1 fruit fly cellular context compared by ENCODE assay signal in the genomic region with DNA sequence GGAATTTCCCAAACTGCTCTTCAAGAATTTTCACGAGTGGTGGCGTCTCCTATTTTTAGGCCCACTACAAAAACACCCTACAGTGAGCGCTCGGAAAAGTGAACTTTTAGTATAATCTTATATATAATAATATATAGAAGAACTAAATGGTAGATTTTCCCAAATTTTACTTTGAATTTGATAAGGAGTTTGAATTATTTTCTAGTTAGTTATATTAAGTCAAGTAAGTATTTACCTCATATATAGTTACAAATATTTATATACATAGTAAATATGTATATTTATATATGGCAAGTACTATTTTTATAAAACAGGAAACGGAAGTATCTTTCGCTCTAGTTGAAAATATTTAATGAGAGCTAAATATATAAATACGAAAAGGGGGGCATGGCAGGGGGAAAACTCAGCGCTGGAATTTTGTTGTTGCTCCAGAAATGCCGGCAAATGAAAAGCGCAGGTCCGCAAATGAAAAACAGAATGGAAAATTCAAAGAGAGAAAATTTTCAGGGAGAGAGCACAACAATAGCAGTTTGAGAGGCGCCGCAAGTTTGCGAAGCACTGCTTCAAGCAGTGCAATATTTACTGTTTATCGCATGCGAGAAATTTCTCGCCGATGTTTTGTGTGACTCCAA.
TF ChIP-seq lines count a peak whose summit lies in the region.

No protein-coding gene starts in this region.

TF ChIP-seq in whole organism, embryonic, 481 proteins besides CTCF, POLR2A, EP300 and RAD21 (continued from another document and continues in another):
- TF ChIP-seq mam (GFP tag; optimal IDR thresholded peaks at IDR 0.05; lab: Kevin White, UChicago) = no peak
- TF ChIP-seq twi (tag; optimal IDR thresholded peaks at IDR 0.05; lab: Kevin White, UChicago) = no peak
- TF ChIP-seq caup (GFP tag; optimal IDR thresholded peaks at IDR 0.05; lab: Kevin White, UChicago; ENCODE audit: severe bottlenecking) = no peak
- TF ChIP-seq dmrt99B (tag; optimal IDR thresholded peaks at IDR 0.05; lab: Kevin White, UChicago) = peak; percentile 62
- no peak for TF ChIP-seq crp (GFP tag; optimal IDR thresholded peaks at IDR 0.05; lab: Kevin White, UChicago)
- no peak for TF ChIP-seq CG9215 (GFP tag; IDR thresholded peaks at IDR 0.05; lab: Robert Waterston, UW)
- no peak for TF ChIP-seq CG6765 (GFP tag; optimal IDR thresholded peaks at IDR 0.05; lab: Kevin White, UChicago)
- peak; percentile 71; the same call in 1 of the 3 replicates for TF ChIP-seq CG34422 (GFP tag; IDR thresholded peaks at IDR 0.05; lab: Robert Waterston, UW)
- no peak for TF ChIP-seq oc (tag; optimal IDR thresholded peaks at IDR 0.05; lab: Kevin White, UChicago)
- TF ChIP-seq CG14710 (tag; optimal IDR thresholded peaks at IDR 0.05; lab: Kevin White, UChicago) = peak; percentile 11
- peak; percentile 67; the same call in 1 of the 2 replicates for TF ChIP-seq NFAT (GFP tag; IDR thresholded peaks at IDR 0.05; lab: Robert Waterston, UW)
- no peak for TF ChIP-seq gsb (GFP tag; IDR thresholded peaks at IDR 0.05; lab: Robert Waterston, UW)
- TF ChIP-seq sob (GFP tag; IDR thresholded peaks at IDR 0.05; lab: Robert Waterston, UW) = 0 out of 2 replicates have a peak, but pooled peaks have one; percentile 4
- peak; percentile 0 for TF ChIP-seq kah (GFP tag; optimal IDR thresholded peaks at IDR 0.05; lab: Kevin White, UChicago)
- peak; percentile 17 for TF ChIP-seq Dp (GFP tag; optimal IDR thresholded peaks at IDR 0.05; lab: Kevin White, UChicago)
- no peak for TF ChIP-seq CG9797 (GFP tag; optimal IDR thresholded peaks at IDR 0.05; lab: Kevin White, UChicago)
- no peak; the same call in 2 of the 3 replicates for TF ChIP-seq B-H1 (GFP tag; IDR thresholded peaks at IDR 0.05; lab: Robert Waterston, UW)
- no peak for TF ChIP-seq pum (GFP tag; optimal IDR thresholded peaks at IDR 0.05; lab: Kevin White, UChicago)
- TF ChIP-seq ind (GFP tag; optimal IDR thresholded peaks at IDR 0.05; lab: Kevin White, UChicago) = no peak
- no peak for TF ChIP-seq CG4730 (GFP tag; IDR thresholded peaks at IDR 0.05; lab: Robert Waterston, UW)
- TF ChIP-seq CG3847 (GFP tag; IDR thresholded peaks at IDR 0.05; lab: Robert Waterston, UW) = no peak
- no peak for TF ChIP-seq CG10366 (GFP tag; IDR thresholded peaks at IDR 0.05; lab: Robert Waterston, UW)
- TF ChIP-seq CG18619 (GFP tag; optimal IDR thresholded peaks at IDR 0.05; lab: Kevin White, UChicago) = no peak
- TF ChIP-seq grau (tag; optimal IDR thresholded peaks at IDR 0.05; lab: Kevin White, UChicago) = peak; percentile 92
- no peak for TF ChIP-seq CG11398 (GFP tag; optimal IDR thresholded peaks at IDR 0.05; lab: Kevin White, UChicago)
- TF ChIP-seq aop (GFP tag; IDR thresholded peaks at IDR 0.05; lab: Robert Waterston, UW) = peak; percentile 77; the same call in 1 of the 2 replicates
- TF ChIP-seq CG13287 (GFP tag; IDR thresholded peaks at IDR 0.05; lab: Robert Waterston, UW; ENCODE audit: partially characterized antibody) = peak; percentile 54; the same call in 1 of the 2 replicates
- no peak for TF ChIP-seq CG17802 (tag; optimal IDR thresholded peaks at IDR 0.05; lab: Kevin White, UChicago)
- TF ChIP-seq Rx (GFP tag; IDR thresholded peaks at IDR 0.05; lab: Robert Waterston, UW) = peak; percentile 12; the same call in 1 of the 2 replicates
- TF ChIP-seq Doc3 (GFP tag; IDR thresholded peaks at IDR 0.05; lab: Robert Waterston, UW; ENCODE audit: partially characterized antibody) = no peak
- peak; percentile 70 for TF ChIP-seq gem (tag; optimal IDR thresholded peaks at IDR 0.05; lab: Kevin White, UChicago)
- TF ChIP-seq Vsx1 (GFP tag; optimal IDR thresholded peaks at IDR 0.05; lab: Kevin White, UChicago) = no peak
- TF ChIP-seq HLH3B (GFP tag; IDR thresholded peaks at IDR 0.05; lab: Robert Waterston, UW) = no peak
- no peak for TF ChIP-seq pan (optimal IDR thresholded peaks at IDR 0.05; lab: Kevin White, UChicago)
- TF ChIP-seq pan (GFP tag; optimal IDR thresholded peaks at IDR 0.05 in 1 of 2, IDR thresholded peaks at IDR 0.05 in 1 of 2) = peak in 1 of 2 experiments; percentile 22
- TF ChIP-seq al (GFP tag; IDR thresholded peaks at IDR 0.05; lab: Robert Waterston, UW) = peak; percentile 19; the same call in 1 of the 2 replicates
- TF ChIP-seq dati (GFP tag; IDR thresholded peaks at IDR 0.05; lab: Robert Waterston, UW) = no peak
- TF ChIP-seq CG12659 (GFP tag; optimal IDR thresholded peaks at IDR 0.05; lab: Kevin White, UChicago) = peak; percentile 9
- no peak for TF ChIP-seq trh (GFP tag; optimal IDR thresholded peaks at IDR 0.05; lab: Kevin White, UChicago)
- no peak for TF ChIP-seq hth (optimal IDR thresholded peaks at IDR 0.05; lab: Kevin White, UChicago)
- TF ChIP-seq pnt (GFP tag; optimal IDR thresholded peaks at IDR 0.05; lab: Kevin White, UChicago) = no peak
- TF ChIP-seq CG6175 (GFP tag; IDR thresholded peaks at IDR 0.05; lab: Robert Waterston, UW) = no peak
- no peak for TF ChIP-seq CHES-1-like (GFP tag; optimal IDR thresholded peaks at IDR 0.05; lab: Kevin White, UChicago)
- no peak for TF ChIP-seq MTF-1 (GFP tag; optimal IDR thresholded peaks at IDR 0.05; lab: Kevin White, UChicago; ENCODE audit: borderline replicate concordance)
- no peak for TF ChIP-seq CG1832 (GFP tag; optimal IDR thresholded peaks at IDR 0.05; lab: Kevin White, UChicago)
- TF ChIP-seq CG1024 (GFP tag; IDR thresholded peaks at IDR 0.05; lab: Robert Waterston, UW) = no peak
- TF ChIP-seq CG14014 (GFP tag; IDR thresholded peaks at IDR 0.05; lab: Robert Waterston, UW) = no peak
- TF ChIP-seq yki (optimal IDR thresholded peaks at IDR 0.05; lab: Kevin White, UChicago) = no peak
- no peak for TF ChIP-seq cato (GFP tag; optimal IDR thresholded peaks at IDR 0.05; lab: Kevin White, UChicago; ENCODE audit: borderline replicate concordance)
- TF ChIP-seq CG12155 (GFP tag; optimal IDR thresholded peaks at IDR 0.05; lab: Kevin White, UChicago) = no peak
- no peak for TF ChIP-seq sr (GFP tag; IDR thresholded peaks at IDR 0.05; lab: Robert Waterston, UW)
- no peak for TF ChIP-seq Atf6 (GFP tag; IDR thresholded peaks at IDR 0.05; lab: Robert Waterston, UW)
- TF ChIP-seq p53 (GFP tag; optimal IDR thresholded peaks at IDR 0.05; lab: Kevin White, UChicago) = no peak
- TF ChIP-seq wdn (GFP tag; IDR thresholded peaks at IDR 0.05; lab: Robert Waterston, UW) = no peak
- TF ChIP-seq CG34376 (GFP tag; optimal IDR thresholded peaks at IDR 0.05; lab: Kevin White, UChicago) = no peak
- TF ChIP-seq lov (optimal IDR thresholded peaks at IDR 0.05; lab: Kevin White, UChicago) = no peak
- no peak for TF ChIP-seq lov (GFP tag; IDR thresholded peaks at IDR 0.05; lab: Robert Waterston, UW)
- TF ChIP-seq Lim3 (GFP tag; IDR thresholded peaks at IDR 0.05; lab: Robert Waterston, UW) = no peak
- TF ChIP-seq ab (GFP tag; optimal IDR thresholded peaks at IDR 0.05; lab: Kevin White, UChicago) = no peak
- peak; percentile 14 for TF ChIP-seq Meics (GFP tag; optimal IDR thresholded peaks at IDR 0.05; lab: Kevin White, UChicago)
- TF ChIP-seq CG2875 (GFP tag; optimal IDR thresholded peaks at IDR 0.05; lab: Kevin White, UChicago) = no peak
- no peak; the same call in 2 of the 3 replicates for TF ChIP-seq croc (GFP tag; conservative IDR thresholded peaks at IDR 0.05; lab: Robert Waterston, UW)
- TF ChIP-seq cwo (GFP tag; optimal IDR thresholded peaks at IDR 0.05; lab: Kevin White, UChicago) = peak; percentile 11
- TF ChIP-seq Dek (tag; optimal IDR thresholded peaks at IDR 0.05; lab: Kevin White, UChicago) = no peak
- TF ChIP-seq mirr (GFP tag; optimal IDR thresholded peaks at IDR 0.05; lab: Kevin White, UChicago) = no peak
- TF ChIP-seq klu (GFP tag; IDR thresholded peaks at IDR 0.05; lab: Robert Waterston, UW) = no peak
- TF ChIP-seq CG2199 (GFP tag; IDR thresholded peaks at IDR 0.05; lab: Robert Waterston, UW) = peak; percentile 94
- peak in 1 of 2 experiments; percentile 13 for TF ChIP-seq dpn (GFP tag; optimal IDR thresholded peaks at IDR 0.05; lab: Kevin White, UChicago)
- peak; percentile 52; the same call in 1 of the 2 replicates for TF ChIP-seq Scr (GFP tag; IDR thresholded peaks at IDR 0.05; lab: Robert Waterston, UW; ENCODE audit: partially characterized antibody)
- TF ChIP-seq sima (GFP tag; optimal IDR thresholded peaks at IDR 0.05; lab: Kevin White, UChicago) = no peak
- no peak for TF ChIP-seq zen (tag; optimal IDR thresholded peaks at IDR 0.05; lab: Kevin White, UChicago)
- no peak for TF ChIP-seq dan (GFP tag; IDR thresholded peaks at IDR 0.05; lab: Robert Waterston, UW)
- no peak for TF ChIP-seq luna (GFP tag; optimal IDR thresholded peaks at IDR 0.05; lab: Kevin White, UChicago)
- no peak for TF ChIP-seq emc (GFP tag; optimal IDR thresholded peaks at IDR 0.05; lab: Kevin White, UChicago)
- TF ChIP-seq CG18599 (GFP tag; optimal IDR thresholded peaks at IDR 0.05; lab: Kevin White, UChicago) = peak; percentile 37
- TF ChIP-seq fru (optimal IDR thresholded peaks at IDR 0.05; lab: Kevin White, UChicago) = no peak
- no peak for TF ChIP-seq CG3838 (GFP tag; optimal IDR thresholded peaks at IDR 0.05; lab: Kevin White, UChicago)
- peak; percentile 100 for TF ChIP-seq CG6654 (GFP tag; optimal IDR thresholded peaks at IDR 0.05; lab: Kevin White, UChicago)
- no peak for TF ChIP-seq CG3065 (GFP tag; optimal IDR thresholded peaks at IDR 0.05; lab: Kevin White, UChicago)
- peak; percentile 66 for TF ChIP-seq gcm (GFP tag; optimal IDR thresholded peaks at IDR 0.05; lab: Kevin White, UChicago)
- no peak for TF ChIP-seq corto (GFP tag; optimal IDR thresholded peaks at IDR 0.05; lab: Kevin White, UChicago)
- TF ChIP-seq D19A (tag; optimal IDR thresholded peaks at IDR 0.05; lab: Kevin White, UChicago) = peak; percentile 70
- no peak for TF ChIP-seq Neu2 (GFP tag; optimal IDR thresholded peaks at IDR 0.05; lab: Kevin White, UChicago; ENCODE audit: borderline replicate concordance)
- TF ChIP-seq Lpt (GFP tag; optimal IDR thresholded peaks at IDR 0.05; lab: Kevin White, UChicago) = no peak
- TF ChIP-seq vvl (GFP tag; IDR thresholded peaks at IDR 0.05; lab: Robert Waterston, UW) = peak; percentile 23; the same call in 1 of the 2 replicates
- peak; percentile 36 for TF ChIP-seq CG9437 (GFP tag; optimal IDR thresholded peaks at IDR 0.05; lab: Kevin White, UChicago)
- no peak for TF ChIP-seq vfl (GFP tag; optimal IDR thresholded peaks at IDR 0.05; lab: Kevin White, UChicago)
- TF ChIP-seq B-H2 (GFP tag; optimal IDR thresholded peaks at IDR 0.05; lab: Kevin White, UChicago) = peak; percentile 3
- no peak for TF ChIP-seq insv (GFP tag; optimal IDR thresholded peaks at IDR 0.05; lab: Kevin White, UChicago)
- peak; percentile 67 for TF ChIP-seq CG31441 (GFP tag; IDR thresholded peaks at IDR 0.05; lab: Robert Waterston, UW)
- TF ChIP-seq NK7.1 (GFP tag; optimal IDR thresholded peaks at IDR 0.05; lab: Kevin White, UChicago) = no peak
- TF ChIP-seq CG8388 (GFP tag; optimal IDR thresholded peaks at IDR 0.05; lab: Kevin White, UChicago) = peak; percentile 42
- TF ChIP-seq sisA (GFP tag; IDR thresholded peaks at IDR 0.05; lab: Robert Waterston, UW) = no peak
- TF ChIP-seq z (GFP tag; IDR thresholded peaks at IDR 0.05; lab: Robert Waterston, UW) = no peak
- TF ChIP-seq fd3F (GFP tag; optimal IDR thresholded peaks at IDR 0.05; lab: Kevin White, UChicago) = no peak
- no peak for TF ChIP-seq CG1792 (GFP tag; optimal IDR thresholded peaks at IDR 0.05; lab: Kevin White, UChicago)
- no peak for TF ChIP-seq CG12236 (GFP tag; optimal IDR thresholded peaks at IDR 0.05; lab: Kevin White, UChicago)
- peak; percentile 36; the same call in 1 of the 3 replicates for TF ChIP-seq vnd (GFP tag; IDR thresholded peaks at IDR 0.05; lab: Robert Waterston, UW; ENCODE audit: partially characterized antibody)
- TF ChIP-seq Dref (GFP tag; IDR thresholded peaks at IDR 0.05; lab: Robert Waterston, UW) = no peak
- TF ChIP-seq CG9876 (GFP tag; optimal IDR thresholded peaks at IDR 0.05; lab: Kevin White, UChicago) = no peak
- no peak for TF ChIP-seq jing (GFP tag; optimal IDR thresholded peaks at IDR 0.05; lab: Kevin White, UChicago)
- no peak for TF ChIP-seq Awh (GFP tag; IDR thresholded peaks at IDR 0.05; lab: Robert Waterston, UW)
- peak; percentile 27 for TF ChIP-seq CG10979 (tag; optimal IDR thresholded peaks at IDR 0.05; lab: Kevin White, UChicago)
- TF ChIP-seq CG9817 (tag; optimal IDR thresholded peaks at IDR 0.05; lab: Kevin White, UChicago) = no peak
- TF ChIP-seq salm (tag; optimal IDR thresholded peaks at IDR 0.05; lab: Kevin White, UChicago) = no peak
- 0 out of 4 replicates have a peak, but pooled peaks have one; percentile 56 for TF ChIP-seq Dll (GFP tag; IDR thresholded peaks at IDR 0.05; lab: Robert Waterston, UW; ENCODE audit: partially characterized antibody)
- no peak for TF ChIP-seq jigr1 (GFP tag; IDR thresholded peaks at IDR 0.05; lab: Robert Waterston, UW)
- no peak for TF ChIP-seq cg (GFP tag; optimal IDR thresholded peaks at IDR 0.05; lab: Kevin White, UChicago)
- no peak for TF ChIP-seq Abd-B (GFP tag; optimal IDR thresholded peaks at IDR 0.05; lab: Kevin White, UChicago)
- no peak for TF ChIP-seq Atf-2 (GFP tag; optimal IDR thresholded peaks at IDR 0.05; lab: Kevin White, UChicago)
- TF ChIP-seq sna (GFP tag; IDR thresholded peaks at IDR 0.05; lab: Robert Waterston, UW; ENCODE audit: partially characterized antibody) = peak; percentile 42; the same call in 1 of the 2 replicates
- peak in 1 of 2 experiments; percentile 40 for TF ChIP-seq bsh (GFP tag; optimal IDR thresholded peaks at IDR 0.05; lab: Kevin White, UChicago)
- TF ChIP-seq CG4328 (GFP tag; optimal IDR thresholded peaks at IDR 0.05; lab: Kevin White, UChicago) = no peak
- TF ChIP-seq lbe (GFP tag; optimal IDR thresholded peaks at IDR 0.05; lab: Kevin White, UChicago) = no peak
- no peak for TF ChIP-seq ERR (GFP tag; optimal IDR thresholded peaks at IDR 0.05; lab: Kevin White, UChicago)
- no peak for TF ChIP-seq Oaz (GFP tag; IDR thresholded peaks at IDR 0.05; lab: Robert Waterston, UW)
- TF ChIP-seq ken (GFP tag; IDR thresholded peaks at IDR 0.05; lab: Robert Waterston, UW) = no peak
- peak; percentile 65; the same call in 1 of the 3 replicates for TF ChIP-seq so (GFP tag; IDR thresholded peaks at IDR 0.05; lab: Robert Waterston, UW)
- TF ChIP-seq Nf-YB (GFP tag; optimal IDR thresholded peaks at IDR 0.05; lab: Kevin White, UChicago) = peak; percentile 32
- TF ChIP-seq crc (GFP tag; optimal IDR thresholded peaks at IDR 0.05; lab: Kevin White, UChicago) = no peak
- TF ChIP-seq wek (GFP tag; optimal IDR thresholded peaks at IDR 0.05; lab: Kevin White, UChicago) = no peak
- TF ChIP-seq gfzf (GFP tag; optimal IDR thresholded peaks at IDR 0.05; lab: Kevin White, UChicago) = no peak
- TF ChIP-seq Sry-β (GFP tag; optimal IDR thresholded peaks at IDR 0.05; lab: Kevin White, UChicago) = no peak
- no peak for TF ChIP-seq ham (GFP tag; IDR thresholded peaks at IDR 0.05; lab: Robert Waterston, UW)
- TF ChIP-seq amos (GFP tag; IDR thresholded peaks at IDR 0.05; lab: Robert Waterston, UW; ENCODE audit: partially characterized antibody) = peak; percentile 75
